Worm (Caenorhabditis elegans) whole organism, early embryonic: ENCODE data around the gene C25E10.8.

ENCODE experiments used
- aly-1 ChIP-seq: sonication (generic microtip); optimal IDR thresholded peaks from 2 replicates; lab custom pipeline; 2016; ENCODE audit warnings: missing genetic modification characterization, missing compliant biosample characterization
- ama-1 ChIP-seq: fragments of 150-350 bp; optimal IDR thresholded peaks from 2 replicates; lab custom pipeline; 2014
- ceh-13 ChIP-seq: fragments of 200-800 bp; sonication (Bioruptor generic); optimal IDR thresholded peaks from 2 replicates; lab custom pipeline; 2018; ENCODE audit warnings: mild to moderate bottlenecking, missing genetic modification characterization, missing compliant biosample characterization
- ceh-36 ChIP-seq: sonication (generic microtip); optimal IDR thresholded peaks from 2 replicates; lab custom pipeline; 2016; ENCODE audit warnings: missing genetic modification characterization, inconsistent platforms, missing compliant biosample characterization
- flt-1 ChIP-seq: fragments of 200-800 bp; sonication (Bioruptor generic); IDR thresholded peaks from 2 replicates; pipeline ENCODE4 v1.3.6; 2022; ENCODE audit warnings: missing genetic modification characterization, missing compliant biosample characterization
- hmg-4 ChIP-seq: fragments of 200-800 bp; sonication (Bioruptor generic); optimal IDR thresholded peaks from 2 replicates; lab custom pipeline; 2018; ENCODE audit warnings: mild to moderate bottlenecking, missing genetic modification characterization, missing compliant biosample characterization
- hnd-1 ChIP-seq: sonication (generic microtip); optimal IDR thresholded peaks from 2 replicates; lab custom pipeline; 2016; ENCODE audit warnings: missing genetic modification characterization, missing compliant biosample characterization
- tbx-11 ChIP-seq: fragments of 200-800 bp; sonication (Bioruptor generic); IDR thresholded peaks from 2 replicates; pipeline ENCODE4 v1.3.6; 2022; ENCODE audit warnings: missing genetic modification characterization, missing compliant biosample characterization
- tra-4 ChIP-seq: sonication (generic microtip); optimal IDR thresholded peaks from 2 replicates; lab custom pipeline; 2017; ENCODE audit warnings: missing genetic modification characterization, missing compliant biosample characterization

ce11 chrV:9013765-9014164 lies 40.1 kb downstream of the C25E10.8 start, which contains the start of gene srh-201:
- TF ChIP-seq flt-1 = no peak
- no peak for TF ChIP-seq ama-1 (lab: Kevin White, UChicago)
- no peak for TF ChIP-seq ceh-13
- no peak for TF ChIP-seq tra-4 (tag; lab: Kevin White, UChicago)
- TF ChIP-seq aly-1 = no peak
- no peak for TF ChIP-seq hnd-1
- TF ChIP-seq ceh-36 (tag; lab: Kevin White, UChicago) = no peak
- TF ChIP-seq hmg-4 (GFP tag; lab: Kevin White, UChicago) = no peak
- no peak for TF ChIP-seq tbx-11 (GFP tag; lab: Robert Waterston, UW)
